Fruit fly (Drosophila melanogaster) whole organism, embryonic: ENCODE measurements around the gene Tbcd.
A peak's percentile ranks its signal among the peaks of the same experiment; 100 is the strongest.

Experiments
- Antp ChIP-seq: fragments of 200-800 bp; sonication (Bioruptor generic); optimal IDR thresholded peaks from 3 replicates; lab custom pipeline; 2016; ENCODE audit warnings: missing biosample characterization, missing genetic modification characterization
- CG10147 ChIP-seq: fragments of 200-800 bp; sonication (Bioruptor generic); optimal IDR thresholded peaks from 2 replicates; lab custom pipeline; 2019; ENCODE audit warnings: missing biosample characterization, mild to moderate bottlenecking, missing genetic modification characterization, moderate library complexity
- CG10565 ChIP-seq: fragments of 200-800 bp; sonication (Bioruptor generic); optimal IDR thresholded peaks from 3 replicates; lab custom pipeline; 2016; ENCODE audit warnings: missing biosample characterization, mild to moderate bottlenecking, missing genetic modification characterization
- CG10654 ChIP-seq: fragments of 200-800 bp; sonication (Bioruptor generic); optimal IDR thresholded peaks from 2 replicates; lab custom pipeline; 2016; ENCODE audit warnings: missing biosample characterization, missing genetic modification characterization
- CG12155 ChIP-seq: fragments of 200-800 bp; sonication (Bioruptor generic); optimal IDR thresholded peaks from 3 replicates; lab custom pipeline; 2016; ENCODE audit warnings: missing biosample characterization, missing genetic modification characterization
- CG12391 ChIP-seq: fragments of 200-800 bp; sonication (Bioruptor generic); optimal IDR thresholded peaks from 3 replicates; lab custom pipeline; 2018; ENCODE audit warnings: missing biosample characterization, mild to moderate bottlenecking, missing genetic modification characterization, moderate library complexity
- CG15073 ChIP-seq: fragments of 200-800 bp; sonication (Bioruptor generic); optimal IDR thresholded peaks from 2 replicates; lab custom pipeline; 2016; ENCODE audit warnings: missing biosample characterization, missing genetic modification characterization
- CG15696 ChIP-seq: fragments of 200-800 bp; sonication (Bioruptor generic); optimal IDR thresholded peaks from 2 replicates; lab custom pipeline; 2019; ENCODE audit warnings: missing biosample characterization, mild to moderate bottlenecking, missing genetic modification characterization, moderate library complexity
- CG17359 ChIP-seq: fragments of 200-800 bp; sonication (Bioruptor generic); optimal IDR thresholded peaks from 3 replicates; lab custom pipeline; 2018; ENCODE audit warnings: missing biosample characterization, mild to moderate bottlenecking, missing genetic modification characterization, moderate library complexity
- CG17568 ChIP-seq: fragments of 200-800 bp; sonication (Bioruptor generic); optimal IDR thresholded peaks from 2 replicates; lab custom pipeline; 2018; ENCODE audit warnings: missing biosample characterization, mild to moderate bottlenecking, missing genetic modification characterization, moderate library complexity
- CG17912 ChIP-seq: fragments of 200-800 bp; sonication (Bioruptor generic); optimal IDR thresholded peaks from 2 replicates; lab custom pipeline; 2018; ENCODE audit warnings: missing biosample characterization, mild to moderate bottlenecking, missing genetic modification characterization
- CG18262 ChIP-seq: fragments of 200-800 bp; optimal IDR thresholded peaks from 3 replicates; lab custom pipeline; 2019; ENCODE audit warnings: missing biosample characterization, mild to moderate bottlenecking, missing genetic modification characterization, moderate library complexity
- CG32767 ChIP-seq: fragments of 200-800 bp; sonication (Bioruptor generic); IDR thresholded peaks from 2 replicates; pipeline ENCODE4 v1.3.6; 2022; ENCODE audit warnings: missing biosample characterization, missing genetic modification characterization
- CG34422 ChIP-seq: fragments of 200-800 bp; sonication (Bioruptor generic); IDR thresholded peaks from 3 replicates; pipeline ENCODE4 v1.3.6; 2022; ENCODE audit warnings: missing biosample characterization, missing genetic modification characterization
- CG3847 ChIP-seq: fragments of 200-800 bp; sonication (Bioruptor generic); IDR thresholded peaks from 2 replicates; pipeline ENCODE4 v1.3.6; 2022; ENCODE audit warnings: missing biosample characterization, missing genetic modification characterization
- CG5180 ChIP-seq: fragments of 200-800 bp; sonication (Bioruptor generic); optimal IDR thresholded peaks from 3 replicates; lab custom pipeline; 2017; ENCODE audit warnings: missing biosample characterization, missing genetic modification characterization, mild to moderate bottlenecking, moderate library complexity, missing genetic modification reagents
- CG5953 ChIP-seq: fragments of 200-800 bp; sonication (Bioruptor generic); IDR thresholded peaks from 2 replicates; pipeline ENCODE4 v1.3.6; 2022; ENCODE audit warnings: missing biosample characterization, missing genetic modification characterization
- CG6813 ChIP-seq: fragments of 200-800 bp; sonication (Bioruptor generic); optimal IDR thresholded peaks from 2 replicates; lab custom pipeline; 2017; ENCODE audit warnings: missing biosample characterization, missing genetic modification characterization, mild to moderate bottlenecking, moderate library complexity, missing genetic modification reagents
- CG7839 ChIP-seq: fragments of 200-800 bp; sonication (Bioruptor generic); optimal IDR thresholded peaks from 3 replicates; lab custom pipeline; 2018; ENCODE audit warnings: missing biosample characterization, mild to moderate bottlenecking, missing genetic modification characterization, moderate library complexity
- CG8944 ChIP-seq: fragments of 200-800 bp; sonication (Bioruptor generic); optimal IDR thresholded peaks from 3 replicates; lab custom pipeline; 2016; ENCODE audit warnings: missing biosample characterization, missing genetic modification characterization
- D ChIP-seq, 2 experiments: fragments of 200-800 bp in 1 of 2; fragments of >200 bp in 1 of 2; sonication (Bioruptor generic) in 1 of 2; optimal IDR thresholded peaks; 2 replicates in 1 of 2; 3 replicates in 1 of 2; lab custom pipeline; 2017; ENCODE audit warnings: mild to moderate bottlenecking in 1 of 2, missing biosample characterization in 1 of 2, missing genetic modification characterization in 1 of 2, missing genetic modification reagents in 1 of 2
- Dbx ChIP-seq: fragments of 200-800 bp; sonication (Bioruptor generic); IDR thresholded peaks from 3 replicates; pipeline ENCODE4 v1.3.6; 2022; ENCODE audit warnings: missing biosample characterization, missing genetic modification characterization
- HLHmδ ChIP-seq: fragments of 200-800 bp; sonication (Bioruptor generic); optimal IDR thresholded peaks from 2 replicates; lab custom pipeline; 2018; ENCODE audit warnings: missing biosample characterization, mild to moderate bottlenecking, missing genetic modification characterization, moderate library complexity
- Hmx ChIP-seq: fragments of 200-800 bp; sonication (Bioruptor generic); optimal IDR thresholded peaks from 2 replicates; lab custom pipeline; 2016; ENCODE audit warnings: missing biosample characterization, missing genetic modification characterization
- Jarid2 ChIP-seq: fragments of 200-800 bp; sonication (Bioruptor generic); optimal IDR thresholded peaks from 3 replicates; lab custom pipeline; 2017; ENCODE audit warnings: mild to moderate bottlenecking, missing biosample characterization, missing genetic modification reagents, missing genetic modification characterization
- Med ChIP-seq: fragments of 200-800 bp; sonication (Bioruptor generic); peaks from one replicate; lab custom pipeline; 2016; ENCODE audit warnings: missing biosample characterization, missing genetic modification characterization, mild to moderate bottlenecking, inconsistent platforms, moderate library complexity
- Meics ChIP-seq: fragments of 200-800 bp; sonication (Bioruptor generic); optimal IDR thresholded peaks from 2 replicates; lab custom pipeline; 2017; ENCODE audit warnings: missing biosample characterization, mild to moderate bottlenecking, missing genetic modification characterization
- NFAT ChIP-seq: fragments of 200-800 bp; sonication (Bioruptor generic); IDR thresholded peaks from 2 replicates; pipeline ENCODE4 v1.3.6; 2022; ENCODE audit warnings: missing biosample characterization, missing genetic modification characterization
- Neu2 ChIP-seq: fragments of 200-800 bp; sonication (Bioruptor generic); optimal IDR thresholded peaks from 3 replicates; lab custom pipeline; 2016; ENCODE audit warnings: missing biosample characterization, missing genetic modification characterization, borderline replicate concordance
- Stat92E ChIP-seq, 3 experiments: fragments of >200 bp in 2 of 3; fragments of 200-800 bp in 1 of 3; sonication (Bioruptor generic) in 1 of 3; optimal IDR thresholded peaks; 2 replicates each; lab custom pipeline; 2017 to 2019; ENCODE audit warnings: missing biosample characterization in 3 of 3, missing genetic modification characterization in 3 of 3, mild to moderate bottlenecking in 1 of 3, moderate library complexity in 1 of 3
- Usf ChIP-seq: fragments of 200-800 bp; sonication (Bioruptor generic); optimal IDR thresholded peaks from 2 replicates; lab custom pipeline; 2017; ENCODE audit warnings: missing genotype, missing biosample characterization, missing genetic modification characterization
- chinmo ChIP-seq: fragments of 200-800 bp; sonication (Bioruptor generic); IDR thresholded peaks from 4 replicates; pipeline ENCODE4 v1.3.6; 2022; ENCODE audit warnings: missing biosample characterization, missing genetic modification characterization; ENCODE audit not compliant: partially characterized antibody
- chm ChIP-seq: fragments of 200-800 bp; sonication (Bioruptor generic); IDR thresholded peaks from 2 replicates; pipeline ENCODE4 v1.3.6; 2022; ENCODE audit warnings: missing biosample characterization, missing genetic modification characterization
- exex ChIP-seq: fragments of 200-800 bp; sonication (Bioruptor generic); optimal IDR thresholded peaks from 4 replicates; lab custom pipeline; 2018; ENCODE audit warnings: missing biosample characterization, mild to moderate bottlenecking, missing genetic modification characterization, moderate library complexity
- fd64A ChIP-seq: fragments of 200-800 bp; sonication (Bioruptor generic); optimal IDR thresholded peaks from 3 replicates; lab custom pipeline; 2018; ENCODE audit warnings: missing biosample characterization, mild to moderate bottlenecking, missing genetic modification characterization
- gcm2 ChIP-seq: fragments of 200-800 bp; sonication (Bioruptor generic); optimal IDR thresholded peaks from 2 replicates; lab custom pipeline; 2016; ENCODE audit warnings: missing biosample characterization, missing genetic modification characterization
- her ChIP-seq: fragments of 200-800 bp; sonication (Bioruptor generic); optimal IDR thresholded peaks from 2 replicates; lab custom pipeline; 2016; ENCODE audit warnings: missing biosample characterization, missing genetic modification characterization
- lmd ChIP-seq: fragments of 200-800 bp; sonication (Bioruptor generic); IDR thresholded peaks from 2 replicates; pipeline ENCODE4 v1.3.6; 2022; ENCODE audit warnings: missing biosample characterization, missing genetic modification characterization
- pfk ChIP-seq: fragments of 200-800 bp; sonication (Bioruptor generic); optimal IDR thresholded peaks from 2 replicates; lab custom pipeline; 2018; ENCODE audit warnings: missing biosample characterization, mild to moderate bottlenecking, missing genetic modification characterization, moderate library complexity
- psq ChIP-seq: fragments of 200-800 bp; sonication (Bioruptor generic); optimal IDR thresholded peaks from 2 replicates; lab custom pipeline; 2017; ENCODE audit warnings: missing biosample characterization, missing genetic modification characterization
- pum ChIP-seq: fragments of 200-800 bp; sonication (Bioruptor generic); optimal IDR thresholded peaks from 2 replicates; lab custom pipeline; 2016; ENCODE audit warnings: missing biosample characterization, missing genetic modification characterization
- sd ChIP-seq: fragments of 200-800 bp; sonication (Bioruptor generic); optimal IDR thresholded peaks from 3 replicates; lab custom pipeline; 2018; ENCODE audit warnings: missing biosample characterization, mild to moderate bottlenecking, missing genetic modification characterization, moderate library complexity
- so ChIP-seq: fragments of 200-800 bp; sonication (Bioruptor generic); IDR thresholded peaks from 3 replicates; pipeline ENCODE4 v1.3.6; 2022; ENCODE audit warnings: missing biosample characterization, missing genetic modification characterization
- ssp ChIP-seq: fragments of 200-800 bp; sonication (Bioruptor generic); IDR thresholded peaks from 2 replicates; pipeline ENCODE4 v1.3.6; 2022; ENCODE audit warnings: missing biosample characterization, missing genetic modification characterization
- tgo ChIP-seq: fragments of 200-800 bp; sonication (Bioruptor generic); IDR thresholded peaks from 3 replicates; pipeline ENCODE4 v1.3.6; 2022; ENCODE audit warnings: missing biosample characterization, missing genetic modification characterization
- vvl ChIP-seq: fragments of 200-800 bp; sonication (Bioruptor generic); IDR thresholded peaks from 2 replicates; pipeline ENCODE4 v1.3.6; 2022; ENCODE audit warnings: missing biosample characterization, missing genetic modification characterization
- zf30C ChIP-seq: fragments of 200-800 bp; sonication (Bioruptor generic); optimal IDR thresholded peaks from 3 replicates; lab custom pipeline; 2018; ENCODE audit warnings: missing biosample characterization, mild to moderate bottlenecking, missing genetic modification characterization

Gene Tbcd

DNA sequence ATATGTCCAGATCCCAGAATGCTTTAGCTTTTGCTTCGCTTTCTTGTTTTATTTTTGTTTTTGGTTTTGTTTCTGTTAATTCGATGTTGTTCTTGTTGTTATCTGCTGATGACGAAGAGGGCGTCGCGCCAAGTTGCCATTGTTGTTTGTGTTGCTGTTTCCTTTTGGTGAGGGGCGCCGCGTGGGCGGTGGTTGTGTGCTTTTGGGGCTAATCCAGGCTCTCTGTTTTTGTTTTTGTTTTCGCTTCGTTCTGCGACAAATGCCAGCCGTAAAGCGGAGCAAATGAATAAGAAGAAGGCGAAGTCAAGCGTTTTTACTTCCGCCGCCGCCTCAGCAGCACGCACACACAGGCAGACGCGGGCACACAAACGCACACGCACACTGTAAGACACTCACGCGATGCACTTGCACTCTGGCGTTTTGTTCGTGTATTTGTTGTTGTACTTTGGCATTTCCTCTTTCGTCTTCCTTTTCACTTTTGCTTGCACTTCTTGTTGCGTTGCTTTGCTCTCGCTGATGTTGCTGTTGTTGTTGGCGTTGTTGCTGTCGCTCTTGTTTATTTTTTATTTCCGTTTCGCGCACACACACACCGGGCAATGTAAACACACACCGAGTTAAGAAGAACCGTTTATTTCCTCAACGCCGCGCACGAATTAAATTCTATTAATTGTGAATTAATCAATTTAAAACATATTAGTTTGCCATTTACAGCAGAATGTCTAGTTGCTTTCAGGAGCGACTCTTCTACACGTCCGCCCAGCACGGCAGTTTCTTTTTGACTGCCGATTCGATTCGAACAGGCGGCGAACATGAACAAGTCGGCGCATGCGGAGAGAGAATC is 30.9 kb downstream of the Tbcd start, which contains the start of gene aop:
TSS of gene aop (minus strand) at position 786 of the 841 bp plus-strand sequence.
- TF ChIP-seq Hmx (GFP tag; lab: Kevin White, UChicago) = no peak
- no peak for TF ChIP-seq CG17568 (GFP tag; lab: Kevin White, UChicago)
- no peak for TF ChIP-seq sd (tag; lab: Kevin White, UChicago)
- TF ChIP-seq Neu2 (GFP tag; lab: Kevin White, UChicago) = peak; percentile 6
- peak; percentile 45 for TF ChIP-seq pfk
- TF ChIP-seq tgo (GFP tag; lab: Robert Waterston, UW) = 0 out of 3 replicates have a peak, but pooled peaks have one; percentile 10
- TF ChIP-seq psq (GFP tag; lab: Kevin White, UChicago) = peak; percentile 71
- peak; percentile 28 for TF ChIP-seq her
- peak; percentile 48; the same call in 1 of the 3 replicates for TF ChIP-seq Dbx (GFP tag; lab: Robert Waterston, UW)
- TF ChIP-seq CG17912 (GFP tag; lab: Kevin White, UChicago) = peak; percentile 57
- peak; percentile 39 for TF ChIP-seq zf30C (GFP tag; lab: Kevin White, UChicago)
- peak; percentile 35 for TF ChIP-seq CG17359 (tag; lab: Kevin White, UChicago)
- no peak for TF ChIP-seq fd64A
- peak; percentile 21 for TF ChIP-seq CG7839 (tag; lab: Kevin White, UChicago)
- peak; percentile 18 for TF ChIP-seq CG15696 (tag; lab: Kevin White, UChicago)
- no peak for TF ChIP-seq Antp
- TF ChIP-seq CG10147 (GFP tag; lab: Kevin White, UChicago) = no peak
- peak; percentile 11 for TF ChIP-seq CG6813
- peak; percentile 10 for TF ChIP-seq CG8944 (GFP tag; lab: Kevin White, UChicago)
- TF ChIP-seq D (optimal IDR thresholded peaks at IDR 0.05; lab: Kevin White, UChicago) = no peak
- peak; percentile 3 for TF ChIP-seq D (GFP tag; optimal IDR thresholded peaks at IDR 0.05; lab: Kevin White, UChicago)
- TF ChIP-seq Jarid2 (GFP tag; lab: Kevin White, UChicago) = peak; percentile 98
- no peak for TF ChIP-seq Meics (GFP tag; lab: Kevin White, UChicago)
- no peak for TF ChIP-seq gcm2 (GFP tag; lab: Kevin White, UChicago)
- peak in 1 of 3 experiments; percentile 60 for TF ChIP-seq Stat92E (GFP tag; optimal IDR thresholded peaks at IDR 0.05; lab: Kevin White, UChicago)
- peak; percentile 58; the same call in 1 of the 3 replicates for TF ChIP-seq CG34422
- TF ChIP-seq CG15073 (GFP tag; lab: Kevin White, UChicago) = no peak
- peak; percentile 48; the same call in 1 of the 2 replicates for TF ChIP-seq vvl
- TF ChIP-seq chm (GFP tag; lab: Robert Waterston, UW) = peak; percentile 60
- TF ChIP-seq CG3847 (GFP tag; lab: Robert Waterston, UW) = no peak
- TF ChIP-seq NFAT (GFP tag; lab: Robert Waterston, UW) = peak; percentile 36; the same call in 1 of the 2 replicates
- TF ChIP-seq Usf (GFP tag; lab: Kevin White, UChicago) = no peak
- peak; percentile 95 for TF ChIP-seq CG5180 (GFP tag; lab: Kevin White, UChicago)
- peak; percentile 22 for TF ChIP-seq CG12391 (tag; lab: Kevin White, UChicago)
- TF ChIP-seq Med = peak; percentile 90
- TF ChIP-seq ssp (GFP tag; lab: Robert Waterston, UW) = peak; percentile 1; the same call in 1 of the 2 replicates
- TF ChIP-seq CG18262 = peak; percentile 24
- no peak for TF ChIP-seq pum (GFP tag; lab: Kevin White, UChicago)
- 0 out of 2 replicates have a peak, but pooled peaks have one; percentile 34 for TF ChIP-seq CG32767 (GFP tag; lab: Robert Waterston, UW)
- TF ChIP-seq lmd (GFP tag; lab: Robert Waterston, UW) = no peak
- TF ChIP-seq CG12155 (GFP tag; lab: Kevin White, UChicago) = peak; percentile 42
- TF ChIP-seq exex (tag; lab: Kevin White, UChicago) = peak; percentile 48
- TF ChIP-seq CG5953 (GFP tag; lab: Robert Waterston, UW) = no peak
- TF ChIP-seq CG10565 (GFP tag; lab: Kevin White, UChicago) = no peak
- peak; percentile 61 for TF ChIP-seq HLHmδ (GFP tag; lab: Kevin White, UChicago)
- TF ChIP-seq so (GFP tag; lab: Robert Waterston, UW) = peak; percentile 49; the same call in 2 of the 3 replicates
- peak; percentile 67; the same call in 1 of the 4 replicates for TF ChIP-seq chinmo (GFP tag; lab: Robert Waterston, UW)
- no peak for TF ChIP-seq CG10654 (GFP tag; lab: Kevin White, UChicago)
